Fruit fly (Drosophila melanogaster) whole organism, embryonic: ENCODE data around the gene rk.

Experiments used
- Ada2b ChIP-seq: fragments of 200-800 bp; sonication (Bioruptor generic); IDR thresholded peaks from 2 replicates; pipeline ENCODE4 v1.3.6; 2022; ENCODE audit warnings: missing biosample characterization, missing genetic modification characterization
- CG10321 ChIP-seq: fragments of 200-800 bp; sonication (Bioruptor generic); IDR thresholded peaks from 2 replicates; pipeline ENCODE4 v1.3.6; 2022; ENCODE audit warnings: missing biosample characterization, missing genetic modification characterization
- CG10565 ChIP-seq: fragments of 200-800 bp; sonication (Bioruptor generic); optimal IDR thresholded peaks from 3 replicates; lab custom pipeline; 2016; ENCODE audit warnings: missing biosample characterization, mild to moderate bottlenecking, missing genetic modification characterization
- CG11085 ChIP-seq: fragments of 200-800 bp; sonication (Bioruptor generic); IDR thresholded peaks from 2 replicates; pipeline ENCODE4 v1.3.6; 2022; ENCODE audit warnings: missing biosample characterization, missing genetic modification characterization
- CG1233 ChIP-seq: fragments of 200-800 bp; sonication (Bioruptor generic); optimal IDR thresholded peaks from 4 replicates; lab custom pipeline; 2018; ENCODE audit warnings: missing biosample characterization, mild to moderate bottlenecking, missing genetic modification characterization
- CG13624 ChIP-seq: fragments of 200-800 bp; sonication (Bioruptor generic); optimal IDR thresholded peaks from 2 replicates; lab custom pipeline; 2016; ENCODE audit warnings: missing biosample characterization, missing genetic modification characterization
- CG13775 ChIP-seq: fragments of 200-800 bp; sonication (Bioruptor generic); optimal IDR thresholded peaks from 3 replicates; lab custom pipeline; 2017; ENCODE audit warnings: missing biosample characterization, mild to moderate bottlenecking, missing genetic modification characterization
- CG13894 ChIP-seq: fragments of 200-800 bp; sonication (Bioruptor generic); optimal IDR thresholded peaks from 3 replicates; lab custom pipeline; 2018; ENCODE audit warnings: missing biosample characterization, mild to moderate bottlenecking, missing genetic modification characterization, moderate library complexity
- CG14014 ChIP-seq: fragments of 200-800 bp; sonication (Bioruptor generic); IDR thresholded peaks from 2 replicates; pipeline ENCODE4 v1.3.6; 2022; ENCODE audit warnings: missing biosample characterization, missing genetic modification characterization
- CG14860 ChIP-seq: fragments of 200-800 bp; sonication (Bioruptor generic); IDR thresholded peaks from 3 replicates; pipeline ENCODE4 v1.3.6; 2022; ENCODE audit warnings: missing biosample characterization, missing genetic modification characterization; ENCODE audit not compliant: partially characterized antibody
- CG15073 ChIP-seq: fragments of 200-800 bp; sonication (Bioruptor generic); optimal IDR thresholded peaks from 2 replicates; lab custom pipeline; 2016; ENCODE audit warnings: missing biosample characterization, missing genetic modification characterization
- CG15479 ChIP-seq: fragments of 200-800 bp; sonication (Bioruptor generic); optimal IDR thresholded peaks from 3 replicates; lab custom pipeline; 2019; ENCODE audit warnings: missing biosample characterization, mild to moderate bottlenecking, missing genetic modification characterization, moderate library complexity
- CG16815 ChIP-seq: fragments of 200-800 bp; sonication (Bioruptor generic); optimal IDR thresholded peaks from 3 replicates; lab custom pipeline; 2017; ENCODE audit warnings: missing biosample characterization, mild to moderate bottlenecking, missing genetic modification characterization
- CG30403 ChIP-seq: fragments of 200-800 bp; sonication (Bioruptor generic); optimal IDR thresholded peaks from 3 replicates; lab custom pipeline; 2016; ENCODE audit warnings: missing biosample characterization, missing genetic modification characterization
- CG3163 ChIP-seq: fragments of 200-800 bp; sonication (Bioruptor generic); optimal IDR thresholded peaks from 3 replicates; lab custom pipeline; 2016; ENCODE audit warnings: missing biosample characterization, missing genetic modification characterization
- CG4404 ChIP-seq: fragments of 200-800 bp; sonication (Bioruptor generic); IDR thresholded peaks from 2 replicates; pipeline ENCODE4 v1.3.6; 2022; ENCODE audit warnings: missing biosample characterization, missing genetic modification characterization
- CG5245 ChIP-seq: fragments of 200-800 bp; sonication (Bioruptor generic); optimal IDR thresholded peaks from 3 replicates; lab custom pipeline; 2016; ENCODE audit warnings: missing biosample characterization, missing genetic modification characterization
- CG6683 ChIP-seq: fragments of 200-800 bp; sonication (Bioruptor generic); optimal IDR thresholded peaks from 2 replicates; lab custom pipeline; 2017; ENCODE audit warnings: missing biosample characterization, mild to moderate bottlenecking, missing genetic modification characterization, missing genetic modification reagents
- CG7987 ChIP-seq: fragments of 200-800 bp; sonication (Bioruptor generic); optimal IDR thresholded peaks from 2 replicates; lab custom pipeline; 2018; ENCODE audit warnings: missing biosample characterization, mild to moderate bottlenecking, missing genetic modification characterization, moderate library complexity
- Camta ChIP-seq: fragments of 200-800 bp; sonication (Bioruptor generic); optimal IDR thresholded peaks from 2 replicates; lab custom pipeline; 2016; ENCODE audit warnings: missing biosample characterization, missing genetic modification characterization
- Elba2 ChIP-seq: fragments of 200-800 bp; sonication (Bioruptor generic); optimal IDR thresholded peaks from 3 replicates; lab custom pipeline; 2016; ENCODE audit warnings: missing biosample characterization, missing genetic modification characterization
- Ets65A ChIP-seq: fragments of 200-800 bp; sonication (Bioruptor generic); peaks from one replicate; lab custom pipeline; 2016; ENCODE audit warnings: missing biosample characterization, missing genetic modification characterization
- Fer3 ChIP-seq: fragments of 200-800 bp; sonication (Bioruptor generic); optimal IDR thresholded peaks from 2 replicates; lab custom pipeline; 2018; ENCODE audit warnings: missing biosample characterization, mild to moderate bottlenecking, missing genetic modification characterization, moderate library complexity
- GATAe ChIP-seq: fragments of 200-800 bp; sonication (Bioruptor generic); conservative IDR thresholded peaks from 2 replicates; pipeline ENCODE4 v1.3.6; 2022; ENCODE audit warnings: missing biosample characterization, missing genetic modification characterization
- Lim3 ChIP-seq: fragments of 200-800 bp; sonication (Bioruptor generic); IDR thresholded peaks from 2 replicates; pipeline ENCODE4 v1.3.6; 2022; ENCODE audit warnings: missing biosample characterization, missing genetic modification characterization
- Sox102F ChIP-seq: fragments of 200-800 bp; sonication (Bioruptor generic); optimal IDR thresholded peaks from 2 replicates; lab custom pipeline; 2018; ENCODE audit warnings: missing biosample characterization, mild to moderate bottlenecking, missing genetic modification characterization, moderate library complexity
- Trl ChIP-seq, 3 experiments: fragments of >200 bp in 2 of 3; fragments of 200-800 bp in 1 of 3; sonication (Bioruptor generic) in 1 of 3; optimal IDR thresholded peaks; 2 replicates in 1 of 3; 3 replicates in 2 of 3; lab custom pipeline; 2016 to 2017; ENCODE audit warnings: missing biosample characterization in 1 of 3, missing genetic modification characterization in 1 of 3
- cato ChIP-seq: fragments of 200-800 bp; sonication (Bioruptor generic); optimal IDR thresholded peaks from 2 replicates; lab custom pipeline; 2016; ENCODE audit warnings: missing biosample characterization, missing genetic modification characterization, borderline replicate concordance
- cg ChIP-seq: fragments of 200-800 bp; sonication (Bioruptor generic); optimal IDR thresholded peaks from 3 replicates; lab custom pipeline; 2019; ENCODE audit warnings: missing biosample characterization, mild to moderate bottlenecking, missing genetic modification characterization, moderate library complexity
- crc ChIP-seq: fragments of 200-800 bp; sonication (Bioruptor generic); optimal IDR thresholded peaks from 2 replicates; lab custom pipeline; 2016; ENCODE audit warnings: missing biosample characterization, missing genetic modification characterization
- dmrt11E ChIP-seq: fragments of 200-800 bp; sonication (Bioruptor generic); optimal IDR thresholded peaks from 3 replicates; lab custom pipeline; 2018; ENCODE audit warnings: missing biosample characterization, mild to moderate bottlenecking, missing genetic modification characterization, moderate library complexity
- eyg ChIP-seq: fragments of 200-800 bp; sonication (Bioruptor generic); optimal IDR thresholded peaks from 3 replicates; lab custom pipeline; 2016; ENCODE audit warnings: missing biosample characterization, missing genetic modification characterization
- gcm ChIP-seq: fragments of 200-800 bp; sonication (Bioruptor generic); optimal IDR thresholded peaks from 2 replicates; lab custom pipeline; 2019; ENCODE audit warnings: missing biosample characterization, mild to moderate bottlenecking, missing genetic modification characterization, moderate library complexity
- gro ChIP-seq: fragments of 200-800 bp; sonication (Bioruptor generic); optimal IDR thresholded peaks from 2 replicates; lab custom pipeline; 2016; ENCODE audit warnings: missing biosample characterization, missing genetic modification characterization
- jigr1 ChIP-seq: fragments of 200-800 bp; sonication (Bioruptor generic); IDR thresholded peaks from 3 replicates; pipeline ENCODE4 v1.3.6; 2022; ENCODE audit warnings: missing biosample characterization, missing genetic modification characterization
- kah ChIP-seq: fragments of 200-800 bp; sonication (Bioruptor generic); optimal IDR thresholded peaks from 2 replicates; lab custom pipeline; 2018; ENCODE audit warnings: missing biosample characterization, mild to moderate bottlenecking, missing genetic modification characterization
- ken ChIP-seq: fragments of 200-800 bp; sonication (Bioruptor generic); IDR thresholded peaks from 3 replicates; pipeline ENCODE4 v1.3.6; 2022; ENCODE audit warnings: missing biosample characterization, missing genetic modification characterization
- nmo ChIP-seq: fragments of 200-800 bp; sonication (Bioruptor generic); optimal IDR thresholded peaks from 2 replicates; lab custom pipeline; 2018; ENCODE audit warnings: missing biosample characterization, mild to moderate bottlenecking, missing genetic modification characterization, moderate library complexity
- sima ChIP-seq: fragments of 200-800 bp; sonication (Bioruptor generic); optimal IDR thresholded peaks from 2 replicates; lab custom pipeline; 2016; ENCODE audit warnings: missing biosample characterization, missing genetic modification characterization
- slbo ChIP-seq: fragments of 200-800 bp; sonication (Bioruptor generic); IDR thresholded peaks from 2 replicates; pipeline ENCODE4 v1.3.6; 2022; ENCODE audit warnings: missing biosample characterization, missing genetic modification characterization
- slp2 ChIP-seq: fragments of 200-800 bp; sonication (Bioruptor generic); optimal IDR thresholded peaks from 2 replicates; lab custom pipeline; 2016; ENCODE audit warnings: missing biosample characterization, missing genetic modification characterization
- stc ChIP-seq: fragments of 200-800 bp; sonication (Bioruptor generic); IDR thresholded peaks from 2 replicates; pipeline ENCODE4 v1.3.6; 2022; ENCODE audit warnings: missing biosample characterization, missing genetic modification characterization
- sug ChIP-seq: fragments of 200-800 bp; optimal IDR thresholded peaks from 2 replicates; lab custom pipeline; 2019; ENCODE audit warnings: missing biosample characterization, mild to moderate bottlenecking, missing genetic modification characterization, moderate library complexity
- tll ChIP-seq, 2 experiments: fragments of 200-800 bp in 1 of 2; fragments of >200 bp in 1 of 2; sonication (Bioruptor generic) in 1 of 2; optimal IDR thresholded peaks; 2 replicates each; lab custom pipeline; 2017 to 2019; ENCODE audit warnings: missing biosample characterization in 2 of 2, missing genetic modification characterization in 2 of 2, mild to moderate bottlenecking in 1 of 2, moderate library complexity in 1 of 2
- unc-4 ChIP-seq: fragments of 200-800 bp; sonication (Bioruptor generic); IDR thresholded peaks from 2 replicates; pipeline ENCODE4 v1.3.6; 2022; ENCODE audit warnings: missing biosample characterization, missing genetic modification characterization; ENCODE audit not compliant: partially characterized antibody
- z ChIP-seq: fragments of 200-800 bp; sonication (Bioruptor generic); IDR thresholded peaks from 3 replicates; pipeline ENCODE4 v1.3.6; 2022; ENCODE audit warnings: missing biosample characterization, missing genetic modification characterization

The rk gene

DNA sequence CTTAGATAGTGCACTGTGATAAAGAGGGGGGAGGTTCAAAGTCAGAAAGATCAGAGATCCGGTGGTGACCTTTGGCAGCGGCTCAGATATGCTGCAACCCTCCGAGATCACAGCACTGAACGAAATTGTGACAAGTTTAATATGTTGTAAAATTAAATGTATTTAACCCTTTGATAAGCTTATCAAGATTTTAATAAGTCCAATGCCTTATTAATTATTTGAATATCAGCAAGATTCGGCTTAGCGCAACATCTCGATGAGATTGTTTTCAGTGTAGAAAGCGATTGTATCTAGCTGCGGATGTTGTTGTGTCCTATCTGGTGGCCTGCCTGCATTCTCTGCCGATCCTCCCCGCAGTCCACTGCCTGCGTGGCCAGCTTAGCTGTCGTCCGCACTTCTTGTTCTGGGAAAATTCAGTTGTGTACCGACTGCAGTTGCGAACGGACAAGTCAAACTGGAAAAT, 46.2 kb upstream of the rk start, which contains the start of gene NimC4 (continued):
- TF ChIP-seq eyg (GFP tag; lab: Kevin White, UChicago) (no peak), unc-4 (GFP tag; lab: Robert Waterston, UW) (no peak), gro (GFP tag; lab: Kevin White, UChicago) (no peak), Camta (GFP tag; lab: Kevin White, UChicago) (peak; percentile 80), crc (GFP tag; lab: Kevin White, UChicago) (peak; percentile 49), CG30403 (GFP tag; lab: Kevin White, UChicago) (peak; percentile 76), CG13775 (GFP tag; lab: Kevin White, UChicago) (peak; percentile 91), CG7987 (GFP tag; lab: Kevin White, UChicago) (no peak), stc (GFP tag; lab: Robert Waterston, UW) (peak; percentile 66; the same call in 1 of the 2 replicates), cato (GFP tag; lab: Kevin White, UChicago) (peak; percentile 60), sug (tag; lab: Kevin White, UChicago) (no peak), z (GFP tag; lab: Robert Waterston, UW) (peak; percentile 56; the same call in 1 of the 3 replicates), CG16815 (GFP tag; lab: Kevin White, UChicago) (peak; percentile 86), CG14860 (GFP tag; lab: Robert Waterston, UW) (no peak), nmo (peak; percentile 85), CG1233 (GFP tag; lab: Kevin White, UChicago) (peak; percentile 81), kah (GFP tag; lab: Kevin White, UChicago) (no peak), CG10321 (GFP tag; lab: Robert Waterston, UW) (no peak), CG13894 (tag; lab: Kevin White, UChicago) (no peak), CG11085 (GFP tag; lab: Robert Waterston, UW) (no peak; the same call in 1 of the 2 replicates), CG4404 (GFP tag; lab: Robert Waterston, UW) (peak; percentile 99)
- TF ChIP-seq, all 482 proteins: peak for 296

DNA sequence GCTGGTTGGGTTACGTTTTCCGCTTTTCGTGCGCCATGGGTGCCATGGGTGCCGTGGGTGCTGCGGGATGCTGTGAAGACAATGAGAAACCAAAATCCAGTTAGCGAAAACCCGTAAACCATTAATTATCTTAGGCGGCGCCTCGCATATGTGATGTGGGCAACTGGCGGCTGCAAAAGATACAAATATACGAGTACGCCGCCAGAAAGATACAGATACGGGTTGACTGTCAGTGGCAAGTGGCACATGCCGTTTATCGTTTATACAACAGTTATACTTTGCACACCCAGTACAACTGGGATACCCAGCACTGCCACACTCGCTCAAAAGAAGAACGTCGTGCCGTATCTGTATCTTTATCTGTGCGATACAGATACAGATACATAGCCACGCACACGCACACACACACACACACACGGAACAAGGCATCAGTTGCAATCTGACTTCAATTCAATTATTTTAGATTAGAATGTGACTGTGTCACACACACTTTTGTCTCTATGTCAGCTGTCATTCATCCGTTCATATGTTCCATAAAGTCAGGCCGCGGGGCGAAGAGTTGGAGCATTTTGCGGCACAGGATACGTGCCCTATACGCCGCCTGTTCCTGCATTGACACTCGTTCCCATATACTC, 44.6 kb upstream of the rk start:
- TF ChIP-seq slp2 (GFP tag; lab: Kevin White, UChicago) (no peak), CG5245 (GFP tag; lab: Kevin White, UChicago) (no peak), Elba2 (GFP tag; lab: Kevin White, UChicago) (no peak), CG10565 (no peak), ken (GFP tag; lab: Robert Waterston, UW) (no peak), CG15479 (GFP tag; lab: Kevin White, UChicago) (peak; percentile 92), Sox102F (GFP tag; lab: Kevin White, UChicago) (no peak), CG10321 (GFP tag; lab: Robert Waterston, UW) (no peak), dmrt11E (no peak), CG13624 (no peak), Fer3 (tag; lab: Kevin White, UChicago) (no peak), CG3163 (no peak), Lim3 (GFP tag; lab: Robert Waterston, UW) (0 out of 2 replicates have a peak, but pooled peaks have one; percentile 6), Trl (optimal IDR thresholded peaks at IDR 0.05; lab: Kevin White, UChicago) (no peak), Trl (GFP tag; optimal IDR thresholded peaks at IDR 0.05; lab: Kevin White, UChicago) (no peak), gcm (peak; percentile 67), sima (GFP tag; lab: Kevin White, UChicago) (no peak), cg (GFP tag; lab: Kevin White, UChicago) (peak; percentile 61), CG14014 (GFP tag; lab: Robert Waterston, UW) (no peak), Ets65A (peak; percentile 72), CG6683 (no peak), Ada2b (no peak), CG15073 (no peak), tll (GFP tag; optimal IDR thresholded peaks at IDR 0.05; lab: Kevin White, UChicago) (peak in 1 of 2 experiments; percentile 17), jigr1 (GFP tag; lab: Robert Waterston, UW) (no peak), GATAe (no peak), slbo (GFP tag; lab: Robert Waterston, UW) (no peak)
- TF ChIP-seq, all 482 proteins: peak for 6
